Fruit fly (Drosophila melanogaster): ENCODE measurements around the gene Ids.

Gene Ids

DNA sequence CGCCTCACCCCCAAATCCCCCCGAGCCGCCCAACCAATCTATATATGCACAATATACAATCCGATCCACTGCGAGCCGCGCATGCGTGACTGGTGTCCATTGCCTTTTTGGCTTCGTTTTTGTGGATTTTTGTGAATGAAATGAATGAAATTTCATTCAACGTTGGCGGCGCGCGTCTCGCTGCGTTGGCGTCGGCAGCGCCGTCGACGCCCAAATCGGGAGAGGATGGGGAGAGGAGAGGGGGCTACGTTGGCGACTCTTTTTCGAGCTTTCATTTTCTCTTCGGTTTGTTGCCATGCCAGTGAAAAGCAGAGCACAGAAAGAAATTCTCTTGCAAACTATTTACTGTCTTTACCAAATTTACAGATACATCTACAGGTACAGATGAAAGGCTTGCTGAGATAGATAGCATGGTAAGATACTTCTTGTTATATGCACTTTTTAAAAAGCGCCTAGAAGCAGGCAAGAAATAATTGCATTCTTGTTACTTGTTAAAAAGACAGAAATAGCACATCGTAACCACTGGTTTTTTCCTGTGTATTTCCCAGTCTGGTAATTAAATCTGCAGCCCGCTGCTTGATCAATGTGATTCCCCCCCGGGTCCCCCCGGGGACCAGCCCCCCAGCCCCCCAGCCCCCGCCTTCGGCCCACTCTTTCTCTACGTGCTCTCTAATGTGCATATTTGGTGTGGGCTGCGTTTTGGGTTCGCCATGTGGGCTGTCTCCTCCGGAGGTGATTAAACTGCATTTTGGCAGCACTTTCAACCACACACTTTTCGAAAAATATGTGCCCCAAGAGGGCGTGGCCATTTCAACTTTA lies 2.4 kb downstream of the Ids start:
- no peak for TF ChIP-seq CG9705 (GFP tag; optimal IDR thresholded peaks at IDR 0.05)
- no peak for TF ChIP-seq dsf (GFP tag; optimal IDR thresholded peaks at IDR 0.05; ENCODE audit: borderline replicate concordance)
- peak; percentile 11 for TF ChIP-seq N (GFP tag; optimal IDR thresholded peaks at IDR 0.05)
- peak; percentile 27 for TF ChIP-seq h (GFP tag; optimal IDR thresholded peaks at IDR 0.05)
- TF ChIP-seq ey (GFP tag; optimal IDR thresholded peaks at IDR 0.05): no peak
- TF ChIP-seq brk (GFP tag; optimal IDR thresholded peaks at IDR 0.05): no peak
- no peak for TF ChIP-seq woc (GFP tag; optimal IDR thresholded peaks at IDR 0.05)
- no peak for TF ChIP-seq Hr83 (GFP tag; optimal IDR thresholded peaks at IDR 0.05; ENCODE audit: poor library complexity, severe bottlenecking)
- TF ChIP-seq Dif (GFP tag; optimal IDR thresholded peaks at IDR 0.05; ENCODE audit: partially characterized antibody): no peak
- no peak for TF ChIP-seq tai (GFP tag; optimal IDR thresholded peaks at IDR 0.05)
- TF ChIP-seq Dfd (GFP tag; optimal IDR thresholded peaks at IDR 0.05): no peak
- TF ChIP-seq Myc (optimal IDR thresholded peaks at IDR 0.05): no peak
- TF ChIP-seq dmrt93B (GFP tag; optimal IDR thresholded peaks at IDR 0.05): no peak
- no peak for TF ChIP-seq Jra (GFP tag; optimal IDR thresholded peaks at IDR 0.05)
- TF ChIP-seq OdsH (GFP tag; optimal IDR thresholded peaks at IDR 0.05): peak; percentile 8
- TF ChIP-seq fru (GFP tag; optimal IDR thresholded peaks at IDR 0.05): peak; percentile 14
- no peak for TF ChIP-seq sv (GFP tag; optimal IDR thresholded peaks at IDR 0.05)
- no peak for TF ChIP-seq sage (GFP tag; optimal IDR thresholded peaks at IDR 0.05)
- no peak for TF ChIP-seq GATAd (GFP tag; optimal IDR thresholded peaks at IDR 0.05)
- TF ChIP-seq lola (GFP tag; optimal IDR thresholded peaks at IDR 0.05): no peak
- no peak for TF ChIP-seq Rel (GFP tag; optimal IDR thresholded peaks at IDR 0.05)
- TF ChIP-seq Rel (tag; optimal IDR thresholded peaks at IDR 0.05): no peak
- peak; percentile 29 for TF ChIP-seq rgr (GFP tag; optimal IDR thresholded peaks at IDR 0.05)
- TF ChIP-seq dl (GFP tag; optimal IDR thresholded peaks at IDR 0.05; ENCODE audit: insufficient read depth in 1 of 2, partially characterized antibody in 2 of 2): no peak
- no peak for TF ChIP-seq Vsx2 (GFP tag; optimal IDR thresholded peaks at IDR 0.05; ENCODE audit: partially characterized antibody)
- TF ChIP-seq jim (GFP tag; optimal IDR thresholded peaks at IDR 0.05): no peak
- TF ChIP-seq psq (GFP tag; optimal IDR thresholded peaks at IDR 0.05): peak; percentile 37
- TF ChIP-seq CrebA (GFP tag; optimal IDR thresholded peaks at IDR 0.05; ENCODE audit: borderline replicate concordance): no peak
- TF ChIP-seq Sp1 (GFP tag; optimal IDR thresholded peaks at IDR 0.05): peak; percentile 32
- no peak for TF ChIP-seq Abd-B (GFP tag; optimal IDR thresholded peaks at IDR 0.05)
- TF ChIP-seq Hnf4 (GFP tag; optimal IDR thresholded peaks at IDR 0.05): no peak
- TF ChIP-seq HLH106 (tag; optimal IDR thresholded peaks at IDR 0.05): peak; percentile 25
- no peak for TF ChIP-seq br (GFP tag; optimal IDR thresholded peaks at IDR 0.05)
- TF ChIP-seq pan (optimal IDR thresholded peaks at IDR 0.05): no peak
- no peak for TF ChIP-seq CG32264 (GFP tag; optimal IDR thresholded peaks at IDR 0.05)
- peak in 1 of 2 experiments; percentile 9 for TF ChIP-seq foxo (GFP tag; optimal IDR thresholded peaks at IDR 0.05)
- TF ChIP-seq Hr78 (GFP tag; optimal IDR thresholded peaks at IDR 0.05): no peak
- no peak for TF ChIP-seq Mio (GFP tag; optimal IDR thresholded peaks at IDR 0.05)
- no peak for TF ChIP-seq usp (GFP tag; optimal IDR thresholded peaks at IDR 0.05)

dm6 chr3L:3381869-3382488 lies 3.9 kb downstream of the Ids start:
- TF ChIP-seq dl (GFP tag; optimal IDR thresholded peaks at IDR 0.05; ENCODE audit: insufficient read depth in 1 of 2, partially characterized antibody in 2 of 2): no peak
- TF ChIP-seq fru (GFP tag; optimal IDR thresholded peaks at IDR 0.05): no peak
- TF ChIP-seq Rel (GFP tag; optimal IDR thresholded peaks at IDR 0.05): no peak
- no peak for TF ChIP-seq Rel (tag; optimal IDR thresholded peaks at IDR 0.05)
- no peak for TF ChIP-seq foxo (GFP tag; optimal IDR thresholded peaks at IDR 0.05)
- no peak for TF ChIP-seq dsf (GFP tag; optimal IDR thresholded peaks at IDR 0.05; ENCODE audit: borderline replicate concordance)
- TF ChIP-seq CG9705 (GFP tag; optimal IDR thresholded peaks at IDR 0.05): no peak
- no peak for TF ChIP-seq Hr78 (GFP tag; optimal IDR thresholded peaks at IDR 0.05)
- TF ChIP-seq rgr (GFP tag; optimal IDR thresholded peaks at IDR 0.05): no peak
- TF ChIP-seq Dfd (GFP tag; optimal IDR thresholded peaks at IDR 0.05): no peak
- no peak for TF ChIP-seq N (GFP tag; optimal IDR thresholded peaks at IDR 0.05)
- no peak for TF ChIP-seq tai (GFP tag; optimal IDR thresholded peaks at IDR 0.05)
- TF ChIP-seq Vsx2 (GFP tag; optimal IDR thresholded peaks at IDR 0.05; ENCODE audit: partially characterized antibody): no peak
- no peak for TF ChIP-seq CrebA (GFP tag; optimal IDR thresholded peaks at IDR 0.05; ENCODE audit: borderline replicate concordance)
- no peak for TF ChIP-seq Abd-B (GFP tag; optimal IDR thresholded peaks at IDR 0.05)
- no peak for TF ChIP-seq pan (optimal IDR thresholded peaks at IDR 0.05)
- TF ChIP-seq Sp1 (GFP tag; optimal IDR thresholded peaks at IDR 0.05): no peak
- no peak for TF ChIP-seq Jra (GFP tag; optimal IDR thresholded peaks at IDR 0.05)
- no peak for TF ChIP-seq Mio (GFP tag; optimal IDR thresholded peaks at IDR 0.05)
- TF ChIP-seq CG32264 (GFP tag; optimal IDR thresholded peaks at IDR 0.05): no peak
